Worm (Caenorhabditis elegans): ENCODE data around the gene sphr-1.

Gene sphr-1

DNA sequence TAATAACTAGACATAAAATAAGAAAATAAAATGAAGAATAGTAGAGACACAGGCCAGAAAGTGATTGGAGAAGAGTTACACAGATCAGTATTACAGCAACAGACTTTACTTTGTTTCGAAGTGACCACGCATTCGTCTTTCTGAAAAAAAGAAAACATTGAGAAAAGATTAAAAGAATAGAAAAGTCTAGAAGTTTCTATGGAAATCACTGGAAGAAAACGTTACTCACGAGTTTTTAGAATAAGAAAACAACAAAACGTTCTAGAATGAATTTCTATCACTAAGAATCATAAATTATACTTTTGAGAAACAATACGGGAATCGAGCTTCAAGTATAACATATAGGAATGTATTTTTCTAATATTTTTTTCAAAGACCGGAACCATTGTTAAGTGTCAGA, 35.8 kb upstream of the sphr-1 start:
- no peak for TF ChIP-seq ceh-48 (tag; optimal IDR thresholded peaks at IDR 0.05)
- no peak for TF ChIP-seq rnt-1 (tag; optimal IDR thresholded peaks at IDR 0.05)
- TF ChIP-seq pha-2 (tag; optimal IDR thresholded peaks at IDR 0.05), result no peak
- no peak for TF ChIP-seq K09A11.1 (tag; optimal IDR thresholded peaks at IDR 0.05; ENCODE audit: insufficient read depth)
- no peak for TF ChIP-seq pax-1 (tag; optimal IDR thresholded peaks at IDR 0.05)
- no peak for TF ChIP-seq ama-1 (optimal IDR thresholded peaks at IDR 0.05)
- TF ChIP-seq sox-2 (GFP tag; IDR thresholded peaks at IDR 0.05), result no peak
- no peak for TF ChIP-seq nfya-1 (tag; optimal IDR thresholded peaks at IDR 0.05)
- TF ChIP-seq ceh-24 (tag; optimal IDR thresholded peaks at IDR 0.05), result no peak
- TF ChIP-seq ref-2 (tag; optimal IDR thresholded peaks at IDR 0.05), result no peak
- TF ChIP-seq syd-9 (tag; optimal IDR thresholded peaks at IDR 0.05), result no peak
- TF ChIP-seq hlh-6 (tag; optimal IDR thresholded peaks at IDR 0.05), result no peak
- no peak for TF ChIP-seq fax-1 (tag; optimal IDR thresholded peaks at IDR 0.05)
- TF ChIP-seq unc-42 (tag; optimal IDR thresholded peaks at IDR 0.05), result no peak
- no peak for TF ChIP-seq tbx-7 (tag; optimal IDR thresholded peaks at IDR 0.05)

- TF ChIP-seq ceh-31 (tag; optimal IDR thresholded peaks at IDR 0.05) (no peak), ttx-3 (tag; optimal IDR thresholded peaks at IDR 0.05) (no peak), fkh-10 (GFP tag; optimal IDR thresholded peaks at IDR 0.05) (no peak), hlh-8 (tag; optimal IDR thresholded peaks at IDR 0.05) (no peak), ceh-9 (tag; optimal IDR thresholded peaks at IDR 0.05) (no peak), K09A11.1 (tag; optimal IDR thresholded peaks at IDR 0.05; ENCODE audit: insufficient read depth) (no peak), hlh-30 (tag; optimal IDR thresholded peaks at IDR 0.05; ENCODE audit: insufficient read depth) (no peak), nfya-1 (tag; optimal IDR thresholded peaks at IDR 0.05) (no peak), gmeb-2 (tag; optimal IDR thresholded peaks at IDR 0.05) (no peak), hlh-15 (tag; optimal IDR thresholded peaks at IDR 0.05) (no peak)
Observed at ce11 chrV:9156679-9157078, 34.7 kb upstream of the sphr-1 start, which contains the start of gene B0222.15. Gene B0222.15, minus strand, starts transcription at chrV:9156779.

DNA sequence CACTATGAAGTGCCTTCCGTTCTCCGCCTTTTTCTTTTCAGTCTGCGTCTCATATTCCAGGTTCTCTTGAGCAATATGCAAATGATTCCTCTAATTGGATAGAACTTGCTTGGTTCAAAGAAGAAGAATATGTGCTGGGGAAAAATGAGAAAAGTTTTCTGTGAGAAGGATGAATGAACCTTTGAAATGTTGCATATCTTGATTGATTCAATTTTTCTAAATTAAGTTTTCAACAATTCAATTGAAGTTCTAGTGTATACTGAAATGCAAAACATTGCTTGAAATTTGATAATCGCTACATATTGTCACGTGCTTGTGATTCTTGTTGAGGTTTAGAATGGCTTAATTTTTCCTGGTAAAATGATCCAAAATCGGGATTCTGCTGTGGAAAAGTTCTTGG, 33.8 kb upstream of the sphr-1 start:
- TF ChIP-seq nfya-1 (tag; optimal IDR thresholded peaks at IDR 0.05), result no peak
- peak; percentile 93 for TF ChIP-seq unc-42 (tag; optimal IDR thresholded peaks at IDR 0.05)

- TF ChIP-seq ceh-6 (GFP tag; optimal IDR thresholded peaks at IDR 0.05) (no peak), tbx-2 (tag; optimal IDR thresholded peaks at IDR 0.05) (no peak)
Observed at ce11 chrV:9160224-9160886, 31.1 kb upstream of the sphr-1 start, which contains the start of gene col-144. Gene col-144, minus strand, starts transcription at chrV:9160642.

ce11 chrV:9162118-9162729, 29.2 kb upstream of the sphr-1 start:
- TF ChIP-seq lim-6 (tag; optimal IDR thresholded peaks at IDR 0.05) (no peak), ceh-14 (tag; optimal IDR thresholded peaks at IDR 0.05) (no peak), hlh-30 (tag; optimal IDR thresholded peaks at IDR 0.05; ENCODE audit: insufficient read depth) (no peak), fkh-6 (tag; optimal IDR thresholded peaks at IDR 0.05) (no peak), syd-9 (tag; optimal IDR thresholded peaks at IDR 0.05) (no peak), pqm-1 (tag; optimal IDR thresholded peaks at IDR 0.05) (no peak), F13H6.1 (tag; optimal IDR thresholded peaks at IDR 0.05) (no peak)

ce11 chrV:9162955-9163468, 28.4 kb upstream of the sphr-1 start, which contains the start of gene col-145:
Gene col-145, minus strand, starts transcription at chrV:9163005.
- TF ChIP-seq elt-4 (tag; optimal IDR thresholded peaks at IDR 0.05), result no peak
- TF ChIP-seq ceh-14 (tag; optimal IDR thresholded peaks at IDR 0.05), result no peak
- no peak for TF ChIP-seq hlh-15 (tag; optimal IDR thresholded peaks at IDR 0.05)
- no peak for TF ChIP-seq ceh-19 (GFP tag; optimal IDR thresholded peaks at IDR 0.05)
- TF ChIP-seq fkh-10 (GFP tag; optimal IDR thresholded peaks at IDR 0.05), result no peak
- no peak for TF ChIP-seq hlh-6 (tag; optimal IDR thresholded peaks at IDR 0.05)
- no peak for TF ChIP-seq gmeb-2 (tag; optimal IDR thresholded peaks at IDR 0.05)
- TF ChIP-seq T23F11.4 (GFP tag; optimal IDR thresholded peaks at IDR 0.05), result no peak
- TF ChIP-seq pha-2 (tag; optimal IDR thresholded peaks at IDR 0.05), result no peak
- TF ChIP-seq ceh-22 (tag; optimal IDR thresholded peaks at IDR 0.05), result no peak
- no peak for TF ChIP-seq pax-1 (tag; optimal IDR thresholded peaks at IDR 0.05)
- no peak for TF ChIP-seq pqm-1 (tag; optimal IDR thresholded peaks at IDR 0.05)
- TF ChIP-seq pha-4 (tag; optimal IDR thresholded peaks at IDR 0.05), result no peak
